Fruit fly (Drosophila melanogaster) whole organism, embryonic: ENCODE measurements around the gene Hrb27C.

ENCODE experiments used
- Blimp-1 ChIP-seq: fragments of 200-800 bp; sonication (Bioruptor generic); optimal IDR thresholded peaks from 3 replicates; lab custom pipeline; 2018; ENCODE audit warnings: missing biosample characterization, missing genetic modification characterization, mild to moderate bottlenecking, moderate library complexity, missing genetic modification reagents
- CG10274 ChIP-seq: fragments of 200-800 bp; sonication (Bioruptor generic); optimal IDR thresholded peaks from 3 replicates; lab custom pipeline; 2017; ENCODE audit warnings: missing biosample characterization, mild to moderate bottlenecking, missing genetic modification characterization
- CG10543 ChIP-seq: fragments of 200-800 bp; sonication (Bioruptor generic); optimal IDR thresholded peaks from 3 replicates; lab custom pipeline; 2017; ENCODE audit warnings: missing biosample characterization, mild to moderate bottlenecking, missing genetic modification characterization, moderate library complexity
- CG11093 ChIP-seq: fragments of 200-800 bp; sonication (Bioruptor generic); IDR thresholded peaks from 3 replicates; pipeline ENCODE4 v1.3.6; 2022; ENCODE audit warnings: missing biosample characterization, missing genetic modification characterization
- CG13296 ChIP-seq: fragments of 200-800 bp; sonication (Bioruptor generic); optimal IDR thresholded peaks from 3 replicates; lab custom pipeline; 2018; ENCODE audit warnings: missing biosample characterization, mild to moderate bottlenecking, missing genetic modification characterization
- CG14710 ChIP-seq: fragments of 200-800 bp; sonication (Bioruptor generic); optimal IDR thresholded peaks from 3 replicates; lab custom pipeline; 2019; ENCODE audit warnings: missing biosample characterization, mild to moderate bottlenecking, missing genetic modification characterization, moderate library complexity
- CG15479 ChIP-seq: fragments of 200-800 bp; sonication (Bioruptor generic); optimal IDR thresholded peaks from 3 replicates; lab custom pipeline; 2019; ENCODE audit warnings: missing biosample characterization, mild to moderate bottlenecking, missing genetic modification characterization, moderate library complexity
- CG1602 ChIP-seq: fragments of 200-800 bp; sonication (Bioruptor generic); optimal IDR thresholded peaks from 3 replicates; lab custom pipeline; 2016; ENCODE audit warnings: missing biosample characterization, missing genetic modification characterization
- CG1792 ChIP-seq: fragments of 200-800 bp; sonication (Bioruptor generic); optimal IDR thresholded peaks from 2 replicates; lab custom pipeline; 2016; ENCODE audit warnings: missing biosample characterization, missing genetic modification characterization
- CG2120 ChIP-seq: fragments of 200-800 bp; sonication (Bioruptor generic); optimal IDR thresholded peaks from 3 replicates; lab custom pipeline; 2016; ENCODE audit warnings: missing biosample characterization, missing genetic modification characterization
- CG2202 ChIP-seq: fragments of 200-800 bp; sonication (Bioruptor generic); optimal IDR thresholded peaks from 2 replicates; lab custom pipeline; 2018; ENCODE audit warnings: missing biosample characterization, mild to moderate bottlenecking, missing genetic modification characterization
- CG30403 ChIP-seq: fragments of 200-800 bp; sonication (Bioruptor generic); optimal IDR thresholded peaks from 3 replicates; lab custom pipeline; 2016; ENCODE audit warnings: missing biosample characterization, missing genetic modification characterization
- CG33557 ChIP-seq: fragments of 200-800 bp; sonication (Bioruptor generic); optimal IDR thresholded peaks from 2 replicates; lab custom pipeline; 2019; ENCODE audit warnings: missing biosample characterization, mild to moderate bottlenecking, missing genetic modification characterization, moderate library complexity
- CG34376 ChIP-seq: fragments of 200-800 bp; sonication (Bioruptor generic); optimal IDR thresholded peaks from 2 replicates; lab custom pipeline; 2018; ENCODE audit warnings: missing biosample characterization, mild to moderate bottlenecking, missing genetic modification characterization
- CG3847 ChIP-seq: fragments of 200-800 bp; sonication (Bioruptor generic); IDR thresholded peaks from 2 replicates; pipeline ENCODE4 v1.3.6; 2022; ENCODE audit warnings: missing biosample characterization, missing genetic modification characterization
- CG4404 ChIP-seq: fragments of 200-800 bp; sonication (Bioruptor generic); IDR thresholded peaks from 2 replicates; pipeline ENCODE4 v1.3.6; 2022; ENCODE audit warnings: missing biosample characterization, missing genetic modification characterization
- CG4707 ChIP-seq: fragments of 200-800 bp; sonication (Bioruptor generic); optimal IDR thresholded peaks from 2 replicates; lab custom pipeline; 2018; ENCODE audit warnings: missing biosample characterization, mild to moderate bottlenecking, missing genetic modification characterization, moderate library complexity
- CG4854 ChIP-seq: fragments of 200-800 bp; sonication (Bioruptor generic); optimal IDR thresholded peaks from 2 replicates; lab custom pipeline; 2016; ENCODE audit warnings: missing biosample characterization, missing genetic modification characterization, inconsistent platforms
- CG5180 ChIP-seq: fragments of 200-800 bp; sonication (Bioruptor generic); optimal IDR thresholded peaks from 3 replicates; lab custom pipeline; 2017; ENCODE audit warnings: missing biosample characterization, missing genetic modification characterization, mild to moderate bottlenecking, moderate library complexity, missing genetic modification reagents
- CG6254 ChIP-seq: fragments of 200-800 bp; sonication (Bioruptor generic); optimal IDR thresholded peaks from 3 replicates; lab custom pipeline; 2017; ENCODE audit warnings: mild to moderate bottlenecking, missing biosample characterization, missing genetic modification reagents, missing genetic modification characterization
- CG6654 ChIP-seq: fragments of 200-800 bp; sonication (Bioruptor generic); optimal IDR thresholded peaks from 2 replicates; lab custom pipeline; 2017; ENCODE audit warnings: missing biosample characterization, mild to moderate bottlenecking, missing genetic modification characterization
- CG6854 ChIP-seq: fragments of 200-800 bp; sonication (Bioruptor generic); optimal IDR thresholded peaks from 3 replicates; lab custom pipeline; 2017; ENCODE audit warnings: missing biosample characterization, mild to moderate bottlenecking, missing genetic modification characterization
- CG7745 ChIP-seq: fragments of 200-800 bp; sonication (Bioruptor generic); optimal IDR thresholded peaks from 2 replicates; lab custom pipeline; 2018; ENCODE audit warnings: missing biosample characterization, mild to moderate bottlenecking, missing genetic modification characterization, moderate library complexity
- CTCF ChIP-seq: fragments of 200-800 bp; sonication (Bioruptor generic); optimal IDR thresholded peaks from 2 replicates; lab custom pipeline; 2017; ENCODE audit warnings: missing biosample characterization, mild to moderate bottlenecking, missing genetic modification characterization, moderate library complexity
- CkIIα-i1 ChIP-seq: fragments of 200-800 bp; sonication (Bioruptor generic); IDR thresholded peaks from 2 replicates; pipeline ENCODE4 v1.3.6; 2022; ENCODE audit warnings: missing biosample characterization, missing genetic modification characterization
- Dbx ChIP-seq: fragments of 200-800 bp; sonication (Bioruptor generic); IDR thresholded peaks from 3 replicates; pipeline ENCODE4 v1.3.6; 2022; ENCODE audit warnings: missing biosample characterization, missing genetic modification characterization
- E2f2 ChIP-seq: fragments of 200-800 bp; sonication (Bioruptor generic); IDR thresholded peaks from 2 replicates; pipeline ENCODE4 v1.3.6; 2022; ENCODE audit warnings: missing biosample characterization, missing genetic modification characterization
- Gug ChIP-seq: fragments of 200-800 bp; sonication (Bioruptor generic); IDR thresholded peaks from 4 replicates; pipeline ENCODE4 v1.3.6; 2022; ENCODE audit warnings: missing biosample characterization, missing genetic modification characterization
- Lpt ChIP-seq: fragments of >200 bp; optimal IDR thresholded peaks from 2 replicates; lab custom pipeline; 2018; ENCODE audit warnings: missing biosample characterization, missing genetic modification characterization
- MBD-R2 ChIP-seq: fragments of 200-800 bp; sonication (Bioruptor generic); IDR thresholded peaks from 2 replicates; pipeline ENCODE4 v1.3.6; 2022; ENCODE audit warnings: missing biosample characterization, missing genetic modification characterization
- MESR4 ChIP-seq: fragments of 200-800 bp; sonication (Bioruptor generic); optimal IDR thresholded peaks from 2 replicates; lab custom pipeline; 2018; ENCODE audit warnings: missing biosample characterization, mild to moderate bottlenecking, missing genetic modification characterization, moderate library complexity
- Med ChIP-seq: fragments of 200-800 bp; sonication (Bioruptor generic); peaks from one replicate; lab custom pipeline; 2016; ENCODE audit warnings: missing biosample characterization, missing genetic modification characterization, mild to moderate bottlenecking, inconsistent platforms, moderate library complexity
- Myb ChIP-seq: fragments of 200-800 bp; sonication (Bioruptor generic); optimal IDR thresholded peaks from 2 replicates; lab custom pipeline; 2016; ENCODE audit warnings: missing biosample characterization, missing genetic modification characterization
- Sry-β ChIP-seq: fragments of 200-800 bp; sonication (Bioruptor generic); optimal IDR thresholded peaks from 2 replicates; lab custom pipeline; 2018; ENCODE audit warnings: missing biosample characterization, mild to moderate bottlenecking, missing genetic modification characterization, moderate library complexity
- Sry-δ ChIP-seq: fragments of 200-800 bp; sonication (Bioruptor generic); optimal IDR thresholded peaks from 2 replicates; lab custom pipeline; 2016; ENCODE audit warnings: missing biosample characterization, missing genetic modification characterization
- Ssrp ChIP-seq: fragments of 200-800 bp; sonication (Bioruptor generic); optimal IDR thresholded peaks from 2 replicates; lab custom pipeline; 2018; ENCODE audit warnings: missing biosample characterization, mild to moderate bottlenecking, missing genetic modification characterization, moderate library complexity
- abd-A ChIP-seq: fragments of 200-800 bp; sonication (Bioruptor generic); optimal IDR thresholded peaks from 3 replicates; lab custom pipeline; 2019; ENCODE audit warnings: missing biosample characterization, mild to moderate bottlenecking, missing genetic modification characterization, moderate library complexity
- cad ChIP-seq: fragments of >200 bp; optimal IDR thresholded peaks from 2 replicates; lab custom pipeline; 2017; ENCODE audit warnings: missing biosample characterization, missing genetic modification characterization
- cas ChIP-seq: fragments of 200-800 bp; sonication (Bioruptor generic); IDR thresholded peaks from 2 replicates; pipeline ENCODE4 v1.3.6; 2022; ENCODE audit warnings: missing biosample characterization, missing genetic modification characterization
- crc ChIP-seq: fragments of 200-800 bp; sonication (Bioruptor generic); optimal IDR thresholded peaks from 2 replicates; lab custom pipeline; 2016; ENCODE audit warnings: missing biosample characterization, missing genetic modification characterization
- cwo ChIP-seq: fragments of 200-800 bp; sonication (Bioruptor generic); optimal IDR thresholded peaks from 3 replicates; lab custom pipeline; 2017; ENCODE audit warnings: missing biosample characterization, missing genetic modification characterization, mild to moderate bottlenecking, moderate library complexity, missing genetic modification reagents
- gem ChIP-seq: fragments of 200-800 bp; sonication (Bioruptor generic); optimal IDR thresholded peaks from 2 replicates; lab custom pipeline; 2019; ENCODE audit warnings: missing biosample characterization, mild to moderate bottlenecking, missing genetic modification characterization, moderate library complexity
- gsb-n ChIP-seq: fragments of 200-800 bp; sonication (Bioruptor generic); optimal IDR thresholded peaks from 3 replicates; lab custom pipeline; 2018; ENCODE audit warnings: missing biosample characterization, mild to moderate bottlenecking, missing genetic modification characterization
- hkb ChIP-seq, 2 experiments: fragments of 200-800 bp in 1 of 2; fragments of >200 bp in 1 of 2; sonication (Bioruptor generic) in 1 of 2; IDR thresholded peaks in 1 of 2; optimal IDR thresholded peaks in 1 of 2; 2 replicates each; pipeline versions ENCODE4 v1.3.6 to Lab custom; 2017 to 2022; ENCODE audit warnings: missing biosample characterization in 1 of 2, missing genetic modification characterization in 1 of 2
- maf-S ChIP-seq: fragments of 200-800 bp; sonication (Bioruptor generic); optimal IDR thresholded peaks from 2 replicates; lab custom pipeline; 2016; ENCODE audit warnings: missing biosample characterization, missing genetic modification characterization
- nmo ChIP-seq: fragments of 200-800 bp; sonication (Bioruptor generic); optimal IDR thresholded peaks from 2 replicates; lab custom pipeline; 2018; ENCODE audit warnings: missing biosample characterization, mild to moderate bottlenecking, missing genetic modification characterization, moderate library complexity
- odd ChIP-seq: fragments of 200-800 bp; sonication (Bioruptor generic); optimal IDR thresholded peaks from 2 replicates; lab custom pipeline; 2017; ENCODE audit warnings: missing biosample characterization, mild to moderate bottlenecking, missing genetic modification characterization
- pfk ChIP-seq: fragments of 200-800 bp; sonication (Bioruptor generic); optimal IDR thresholded peaks from 2 replicates; lab custom pipeline; 2018; ENCODE audit warnings: missing biosample characterization, mild to moderate bottlenecking, missing genetic modification characterization, moderate library complexity
- phol ChIP-seq: fragments of 200-800 bp; sonication (Bioruptor generic); optimal IDR thresholded peaks from 3 replicates; lab custom pipeline; 2018; ENCODE audit warnings: missing biosample characterization, mild to moderate bottlenecking, missing genetic modification characterization, moderate library complexity

Gene Hrb27C

dm6 chr2L:6919850-6920660 is 449 bp upstream of the Hrb27C start, which contains the start of gene x16 (continued):
- TF ChIP-seq CG14710 (tag; lab: Kevin White, UChicago) (peak; percentile 50), CG1792 (GFP tag; lab: Kevin White, UChicago) (no peak), MESR4 (GFP tag; lab: Kevin White, UChicago) (peak; percentile 7), Sry-β (GFP tag; lab: Kevin White, UChicago) (no peak), odd (GFP tag; lab: Kevin White, UChicago) (no peak), CG4404 (GFP tag; lab: Robert Waterston, UW) (no peak), Ssrp (tag; lab: Kevin White, UChicago) (no peak), CkIIα-i1 (GFP tag; lab: Robert Waterston, UW) (no peak), CG2120 (peak; percentile 11), Myb (GFP tag; lab: Kevin White, UChicago) (peak; percentile 68), MBD-R2 (GFP tag; lab: Robert Waterston, UW) (peak; percentile 39), CG6854 (GFP tag; lab: Kevin White, UChicago) (no peak), Gug (GFP tag; lab: Robert Waterston, UW) (no peak), CG4854 (GFP tag; lab: Kevin White, UChicago) (no peak), CG2202 (tag; lab: Kevin White, UChicago) (no peak), Blimp-1 (GFP tag; lab: Kevin White, UChicago) (no peak), CG3847 (GFP tag; lab: Robert Waterston, UW) (peak; percentile 36; the same call in 1 of the 2 replicates), phol (tag; lab: Kevin White, UChicago) (no peak), CG1602 (no peak), CG33557 (GFP tag; lab: Kevin White, UChicago) (no peak), cad (GFP tag; lab: Kevin White, UChicago) (no peak), Med (GFP tag; lab: Kevin White, UChicago) (peak; percentile 10), Sry-δ (GFP tag; lab: Kevin White, UChicago) (peak; percentile 5), cwo (GFP tag; lab: Kevin White, UChicago) (no peak), CG5180 (GFP tag; lab: Kevin White, UChicago) (no peak), CTCF (GFP tag; lab: Kevin White, UChicago) (no peak), E2f2 (GFP tag; lab: Robert Waterston, UW) (peak; percentile 54), crc (GFP tag; lab: Kevin White, UChicago) (no peak), gsb-n (tag; lab: Kevin White, UChicago) (peak; percentile 16), CG34376 (GFP tag; lab: Kevin White, UChicago) (no peak), CG15479 (GFP tag; lab: Kevin White, UChicago) (no peak), CG10543 (GFP tag; lab: Kevin White, UChicago) (no peak), cas (GFP tag; lab: Robert Waterston, UW) (no peak), CG11093 (GFP tag; lab: Robert Waterston, UW) (no peak), CG6654 (no peak), hkb (optimal IDR thresholded peaks at IDR 0.05; lab: Kevin White, UChicago) (peak; percentile 29), hkb (GFP tag; IDR thresholded peaks at IDR 0.05; lab: Robert Waterston, UW) (no peak), CG4707 (GFP tag; lab: Kevin White, UChicago) (no peak), Dbx (GFP tag; lab: Robert Waterston, UW) (0 out of 3 replicates have a peak, but pooled peaks have one; percentile 2), maf-S (GFP tag; lab: Kevin White, UChicago) (no peak), CG7745 (no peak), pfk (GFP tag; lab: Kevin White, UChicago) (no peak), CG6254 (no peak), gem (peak; percentile 15), Lpt (GFP tag; lab: Kevin White, UChicago) (no peak), nmo (GFP tag; lab: Kevin White, UChicago) (peak; percentile 30), CG13296 (GFP tag; lab: Kevin White, UChicago) (no peak), CG30403 (peak; percentile 10), CG10274 (no peak), abd-A (tag; lab: Kevin White, UChicago) (no peak)
